Fruit fly (Drosophila melanogaster) whole organism, wandering third instar larva: ENCODE measurements around the gene CG31287.

Source experiments
- Dfd ChIP-seq: fragments of >200 bp; optimal IDR thresholded peaks from 2 replicates; lab custom pipeline; 2017; ENCODE audit warnings: missing biosample characterization, missing genetic modification characterization
- Hr78 ChIP-seq: fragments of >200 bp; optimal IDR thresholded peaks from 2 replicates; lab custom pipeline; 2017; ENCODE audit warnings: missing biosample characterization, missing genetic modification characterization
- Hr83 ChIP-seq: fragments of 200-300 bp; sonication (Bioruptor generic); optimal IDR thresholded peaks from 2 replicates; lab custom pipeline; 2016; ENCODE audit warnings: missing biosample characterization, mild to moderate bottlenecking, missing genetic modification characterization, moderate library complexity; ENCODE audit not compliant: poor library complexity, severe bottlenecking
- Jra ChIP-seq: sonication (Bioruptor generic); optimal IDR thresholded peaks from 2 replicates; lab custom pipeline; 2016; ENCODE audit warnings: missing biosample characterization, missing genetic modification characterization
- Myc ChIP-seq: fragments of >200 bp; optimal IDR thresholded peaks from 2 replicates; lab custom pipeline; 2017
- N ChIP-seq: fragments of >200 bp; optimal IDR thresholded peaks from 2 replicates; lab custom pipeline; 2018; ENCODE audit warnings: missing biosample characterization, missing external identifiers, missing genetic modification characterization
- Sp1 ChIP-seq: fragments of 200-800 bp; sonication (Bioruptor generic); optimal IDR thresholded peaks from 3 replicates; lab custom pipeline; 2019; ENCODE audit warnings: missing biosample characterization, mild to moderate bottlenecking, missing genetic modification characterization, moderate library complexity
- br ChIP-seq: fragments of 200-800 bp; sonication (Bioruptor generic); optimal IDR thresholded peaks from 2 replicates; lab custom pipeline; 2016; ENCODE audit warnings: missing biosample characterization, missing genetic modification characterization
- brk ChIP-seq: fragments of 200-800 bp; sonication (Bioruptor generic); optimal IDR thresholded peaks from 2 replicates; lab custom pipeline; 2016; ENCODE audit warnings: missing biosample characterization, mild to moderate bottlenecking, missing genetic modification characterization
- dl ChIP-seq, 2 experiments: fragments of 175-275, 200-275 bp in 1 of 2; fragments of 200-275 bp in 1 of 2; sonication (Bioruptor generic); optimal IDR thresholded peaks; lab custom pipeline; 2018; ENCODE audit warnings: mild to moderate bottlenecking in 2 of 2, missing biosample characterization in 2 of 2, missing genetic modification characterization in 2 of 2, moderate library complexity in 2 of 2; ENCODE audit not compliant: partially characterized antibody in 2 of 2, insufficient read depth in 1 of 2
- h ChIP-seq: fragments of 200-800 bp; sonication (Bioruptor generic); optimal IDR thresholded peaks from 3 replicates; lab custom pipeline; 2016; ENCODE audit warnings: missing biosample characterization, mild to moderate bottlenecking, missing genetic modification characterization
- psq ChIP-seq: fragments of 200-800 bp; sonication (Bioruptor generic); optimal IDR thresholded peaks from 3 replicates; lab custom pipeline; 2017; ENCODE audit warnings: missing biosample characterization, mild to moderate bottlenecking, missing genetic modification characterization, moderate library complexity
- sage ChIP-seq: fragments of 200-800 bp; sonication (Bioruptor generic); optimal IDR thresholded peaks from 2 replicates; lab custom pipeline; 2016; ENCODE audit warnings: missing biosample characterization, mild to moderate bottlenecking, missing genetic modification characterization

DNA sequence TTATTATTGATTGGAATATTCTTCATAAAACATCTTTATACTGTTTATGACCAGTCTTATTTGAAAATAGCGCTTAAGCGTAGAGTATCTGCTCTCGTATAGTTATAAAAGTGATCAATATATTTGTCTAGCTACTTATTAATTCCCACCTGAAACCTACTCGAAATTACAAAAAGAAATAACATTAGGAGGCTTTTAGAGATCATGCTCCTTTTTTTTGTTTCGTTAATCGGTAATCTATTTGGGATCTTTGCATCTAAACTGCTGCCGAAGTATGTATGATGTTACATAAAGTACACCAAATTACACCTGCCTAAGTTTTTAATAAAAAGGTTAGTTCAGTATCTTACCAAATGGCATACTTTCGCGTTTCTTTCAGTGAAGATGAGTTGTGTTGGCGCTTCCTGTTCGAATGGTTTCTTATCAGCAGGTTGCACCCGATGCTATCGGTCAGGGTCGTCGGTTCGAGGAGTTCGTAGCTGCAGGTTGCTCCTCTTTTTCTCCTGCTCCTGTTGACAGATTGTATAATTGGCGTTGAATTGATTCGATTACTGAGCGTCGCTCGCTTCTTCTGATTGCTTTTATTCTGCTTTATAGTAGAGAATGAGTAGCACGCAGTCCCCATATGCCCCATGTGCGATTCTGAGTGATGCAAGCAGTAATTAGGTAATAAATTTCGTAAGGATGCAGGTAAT, 35.0 kb downstream of the CG31287 start:
- TF ChIP-seq h (GFP tag; lab: Kevin White, UChicago), result peak; percentile 7
- no peak for TF ChIP-seq sage (GFP tag; lab: Kevin White, UChicago)
- no peak for TF ChIP-seq Sp1 (GFP tag; lab: Kevin White, UChicago)
- TF ChIP-seq Jra (GFP tag; lab: Kevin White, UChicago), result no peak
- no peak for TF ChIP-seq brk (GFP tag; lab: Kevin White, UChicago)
- TF ChIP-seq Myc, result no peak
- TF ChIP-seq psq (GFP tag; lab: Kevin White, UChicago), result no peak
- no peak for TF ChIP-seq Hr78 (GFP tag; lab: Kevin White, UChicago)
- no peak for TF ChIP-seq dl (GFP tag; optimal IDR thresholded peaks at IDR 0.05; lab: Kevin White, UChicago; ENCODE audit: insufficient read depth in 1 of 2, partially characterized antibody in 2 of 2)
- TF ChIP-seq Hr83, result no peak
- no peak for TF ChIP-seq br (GFP tag; lab: Kevin White, UChicago)
- no peak for TF ChIP-seq N (GFP tag; lab: Kevin White, UChicago)
- TF ChIP-seq Dfd (GFP tag; lab: Kevin White, UChicago), result no peak
